Worm (Caenorhabditis elegans): ENCODE measurements around the gene twk-16.
A peak's percentile ranks its signal among the peaks of the same experiment; 100 is the strongest.

The twk-16 gene

DNA sequence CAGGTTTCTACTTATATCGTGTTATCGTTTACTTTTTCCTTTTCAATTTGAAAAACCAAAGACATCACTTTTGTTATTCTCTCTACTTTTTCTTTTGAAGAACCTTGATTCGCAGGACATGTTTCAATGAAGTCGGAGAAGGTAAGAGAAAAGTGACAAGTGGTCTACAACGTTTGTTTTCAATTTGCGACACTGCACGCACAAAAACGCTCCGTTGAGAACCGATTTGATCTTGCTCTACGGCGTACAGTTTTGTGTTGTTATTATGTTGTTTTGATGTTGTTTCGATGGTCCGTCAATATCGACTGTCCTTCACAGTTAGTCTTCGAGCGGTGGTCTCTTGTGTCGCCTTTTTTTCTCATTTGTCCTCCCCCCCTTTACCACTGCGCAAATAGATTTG, 8.5 kb downstream of the twk-16 start, which contains the start of gene pccb-1:
TSS of gene pccb-1 (plus strand) at position 127 of the 400 bp plus-strand sequence.
- no peak for TF ChIP-seq sdc-2 (tag; optimal IDR thresholded peaks at IDR 0.05)
- no peak for TF ChIP-seq dmd-4 (tag; optimal IDR thresholded peaks at IDR 0.05; ENCODE audit: borderline replicate concordance)
- no peak for TF ChIP-seq ceh-31 (tag; optimal IDR thresholded peaks at IDR 0.05)
- no peak for TF ChIP-seq ets-4 (tag; optimal IDR thresholded peaks at IDR 0.05)
- TF ChIP-seq pros-1 (tag; optimal IDR thresholded peaks at IDR 0.05): no peak
- no peak for TF ChIP-seq ceh-18 (tag; optimal IDR thresholded peaks at IDR 0.05)
- TF ChIP-seq zip-5 (tag; optimal IDR thresholded peaks at IDR 0.05): no peak
- no peak for TF ChIP-seq elt-4 (tag; optimal IDR thresholded peaks at IDR 0.05)
- no peak for TF ChIP-seq tbx-7 (tag; optimal IDR thresholded peaks at IDR 0.05)
- no peak for TF ChIP-seq ceh-19 (GFP tag; optimal IDR thresholded peaks at IDR 0.05)
- no peak for TF ChIP-seq unc-55 (GFP tag; optimal IDR thresholded peaks at IDR 0.05)
- no peak for TF ChIP-seq lin-11 (tag; optimal IDR thresholded peaks at IDR 0.05)
- no peak for TF ChIP-seq ceh-48 (tag; optimal IDR thresholded peaks at IDR 0.05)
- TF ChIP-seq ceh-30 (tag; optimal IDR thresholded peaks at IDR 0.05): no peak
- no peak for TF ChIP-seq ceh-9 (tag; optimal IDR thresholded peaks at IDR 0.05)
- TF ChIP-seq pqm-1 (tag; optimal IDR thresholded peaks at IDR 0.05): no peak
- no peak for TF ChIP-seq F13H6.1 (tag; optimal IDR thresholded peaks at IDR 0.05)
- TF ChIP-seq ceh-14 (tag; optimal IDR thresholded peaks at IDR 0.05): no peak
- TF ChIP-seq rnt-1 (tag; optimal IDR thresholded peaks at IDR 0.05): no peak

ce11 chrX:3089894-3090414, 9.0 kb downstream of the twk-16 start:
- TF ChIP-seq ceh-6 (GFP tag; optimal IDR thresholded peaks at IDR 0.05) (no peak), npax-4 (tag; optimal IDR thresholded peaks at IDR 0.05) (no peak), nfya-1 (tag; optimal IDR thresholded peaks at IDR 0.05) (peak; percentile 39), mec-3 (tag; optimal IDR thresholded peaks at IDR 0.05; ENCODE audit: borderline replicate concordance) (no peak), ceh-31 (tag; optimal IDR thresholded peaks at IDR 0.05) (peak; percentile 43), sdc-2 (tag; optimal IDR thresholded peaks at IDR 0.05) (peak; percentile 62), ceh-24 (tag; optimal IDR thresholded peaks at IDR 0.05) (no peak), elt-2 (tag; optimal IDR thresholded peaks at IDR 0.05) (peak; percentile 69), elt-4 (tag; optimal IDR thresholded peaks at IDR 0.05) (no peak), hlh-30 (tag; optimal IDR thresholded peaks at IDR 0.05; ENCODE audit: insufficient read depth) (peak; percentile 44), unc-55 (GFP tag; optimal IDR thresholded peaks at IDR 0.05) (no peak), gmeb-2 (tag; optimal IDR thresholded peaks at IDR 0.05) (no peak), tbx-2 (tag; optimal IDR thresholded peaks at IDR 0.05) (peak; percentile 47), F13H6.1 (tag; optimal IDR thresholded peaks at IDR 0.05) (no peak), ceh-2 (tag; optimal IDR thresholded peaks at IDR 0.05) (no peak), sox-2 (GFP tag; IDR thresholded peaks at IDR 0.05) (no peak), che-1 (tag; optimal IDR thresholded peaks at IDR 0.05) (peak; percentile 13), unc-42 (tag; optimal IDR thresholded peaks at IDR 0.05) (peak; percentile 50), fkh-6 (tag; optimal IDR thresholded peaks at IDR 0.05) (peak; percentile 13), ceh-18 (tag; optimal IDR thresholded peaks at IDR 0.05) (peak; percentile 49), C08G9.2 (tag; optimal IDR thresholded peaks at IDR 0.05) (peak; percentile 17), sox-4 (tag; optimal IDR thresholded peaks at IDR 0.05) (no peak), ttx-3 (tag; optimal IDR thresholded peaks at IDR 0.05) (no peak), K09A11.1 (tag; optimal IDR thresholded peaks at IDR 0.05; ENCODE audit: insufficient read depth) (no peak)

DNA sequence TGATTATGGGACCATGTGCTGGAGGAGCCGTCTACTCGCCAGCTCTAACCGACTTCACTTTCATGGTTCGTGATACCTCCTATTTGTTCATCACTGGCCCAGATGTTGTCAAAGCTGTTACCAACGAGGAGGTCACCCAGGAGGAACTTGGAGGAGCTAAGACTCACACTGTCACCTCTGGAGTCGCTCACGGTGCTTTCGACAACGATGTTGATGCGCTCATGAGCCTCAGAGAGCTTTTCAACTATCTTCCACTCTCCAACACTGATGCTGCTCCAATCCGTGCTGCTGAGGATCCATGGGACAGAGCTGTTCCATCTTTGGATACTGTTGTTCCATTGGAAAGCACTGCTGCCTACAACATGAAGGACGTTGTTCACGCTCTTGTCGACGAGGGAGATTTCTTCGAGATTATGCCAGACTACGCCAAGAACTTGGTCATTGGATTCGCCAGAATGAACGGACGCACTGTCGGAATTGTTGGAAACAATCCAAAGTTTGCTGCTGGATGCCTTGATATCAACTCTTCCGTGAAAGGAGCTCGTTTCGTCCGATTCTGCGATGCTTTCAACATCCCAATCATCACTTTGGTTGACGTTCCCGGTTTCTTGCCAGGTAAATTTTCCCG, 10.3 kb downstream of the twk-16 start:
- TF ChIP-seq madf-2 (tag; optimal IDR thresholded peaks at IDR 0.05) (no peak), sdc-2 (tag; optimal IDR thresholded peaks at IDR 0.05) (no peak), F13H6.1 (tag; optimal IDR thresholded peaks at IDR 0.05) (no peak), pqm-1 (tag; optimal IDR thresholded peaks at IDR 0.05) (no peak), ceh-9 (tag; optimal IDR thresholded peaks at IDR 0.05) (no peak), lin-11 (tag; optimal IDR thresholded peaks at IDR 0.05) (no peak), ceh-48 (tag; optimal IDR thresholded peaks at IDR 0.05) (no peak)
